Fruit fly (Drosophila melanogaster) Kc167 (cell line): ENCODE measurements around the gene CG45263.

ENCODE experiments used
- Sin3A ChIP-seq: fragments of >200 bp; optimal IDR thresholded peaks from 2 replicates; lab custom pipeline; 2018; ENCODE audit warnings: missing external identifiers
- h ChIP-seq: fragments of >200 bp; optimal IDR thresholded peaks from 3 replicates; lab custom pipeline; 2018; ENCODE audit warnings: missing external identifiers

DNA sequence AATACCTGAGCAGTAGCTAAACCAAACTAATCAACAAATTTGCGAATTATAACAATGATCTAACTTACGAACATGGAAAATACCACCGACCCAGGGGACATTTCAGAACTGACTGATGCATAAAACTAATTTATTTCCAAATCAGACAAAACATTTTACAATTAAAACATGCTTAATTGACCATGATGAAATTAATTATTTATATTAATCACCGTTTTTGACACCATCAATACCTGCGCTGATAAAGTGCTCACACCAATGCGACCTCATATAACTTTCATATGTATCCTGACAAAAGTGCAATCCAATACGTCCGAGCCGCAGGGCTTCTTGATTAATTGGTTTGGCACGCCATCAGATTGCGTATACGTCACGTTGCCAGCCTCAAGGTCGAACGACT is 56.9 kb downstream of the CG45263 start, which contains the start of gene Obp85a:
- TF ChIP-seq h (lab: Kevin White, UChicago), result no peak
- no peak for TF ChIP-seq Sin3A (lab: Kevin White, UChicago)
